Worm (Caenorhabditis elegans) whole organism, L3 larva: Measurements from ENCODE around the gene acr-23.

Source experiments
- ZK546.5 ChIP-seq: sonication (generic microtip); optimal IDR thresholded peaks from 2 replicates; lab custom pipeline; 2017; ENCODE audit warnings: missing biosample characterization, missing genetic modification characterization
- fkh-10 ChIP-seq: sonication (generic microtip); optimal IDR thresholded peaks from 2 replicates; lab custom pipeline; 2017; ENCODE audit warnings: missing biosample characterization, missing genetic modification reagents, missing genetic modification characterization
- nhr-28 ChIP-seq: fragments of 150-350 bp; optimal IDR thresholded peaks from 2 replicates; lab custom pipeline; 2014; ENCODE audit warnings: missing biosample characterization, missing genetic modification characterization
- pha-4 ChIP-seq: fragments of 150-350 bp; optimal IDR thresholded peaks from 2 replicates; lab custom pipeline; 2014; ENCODE audit warnings: missing biosample characterization, missing genetic modification reagents, missing genetic modification characterization
- unc-62 ChIP-seq: fragments of 150-350 bp; sonication (generic microtip); optimal IDR thresholded peaks from 4 replicates; lab custom pipeline; 2014; ENCODE audit warnings: missing biosample characterization, missing genetic modification reagents, missing genetic modification characterization
- ztf-11 ChIP-seq: fragments of 150-350 bp; optimal IDR thresholded peaks from 2 replicates; lab custom pipeline; 2014; ENCODE audit warnings: missing biosample characterization, missing genetic modification characterization

DNA sequence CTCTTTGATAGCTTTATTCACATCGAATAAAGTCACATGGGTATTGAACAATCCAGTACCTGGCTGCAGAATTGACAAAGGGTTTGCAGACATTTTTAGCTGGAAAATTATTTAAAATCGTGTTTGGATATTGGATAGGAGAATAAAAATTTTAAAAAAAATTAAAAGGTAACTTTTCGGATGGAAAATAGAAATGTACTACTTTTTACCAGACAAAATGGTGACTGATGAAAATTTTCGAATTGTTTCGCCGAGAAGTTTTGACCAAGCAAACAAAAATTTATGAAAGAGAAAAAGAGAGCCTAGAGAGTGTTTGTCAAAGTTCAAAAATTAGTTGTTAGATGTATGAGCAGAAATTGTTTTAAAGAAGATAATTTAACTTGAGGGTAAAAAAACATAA lies 11.5 kb downstream of the acr-23 start, which contains the start of gene F59B1.10:
- TF ChIP-seq ztf-11 (no peak), fkh-10 (no peak), unc-62 (GFP tag; lab: Kevin White, UChicago) (no peak), pha-4 (tag; lab: Kevin White, UChicago) (no peak), ZK546.5 (tag; lab: Kevin White, UChicago) (no peak), nhr-28 (tag; lab: Kevin White, UChicago) (no peak)
